Fruit fly (Drosophila melanogaster) whole organism, adult: ENCODE results near the gene CG5866.

ENCODE experiments used
- CG11617 ChIP-seq: fragments of 200-800 bp; sonication (Bioruptor generic); optimal IDR thresholded peaks from 2 replicates; lab custom pipeline; 2017; ENCODE audit warnings: mild to moderate bottlenecking, missing biosample characterization, missing genetic modification reagents, missing genetic modification characterization
- CG12768 ChIP-seq: fragments of 200-800 bp; sonication (Bioruptor generic); optimal IDR thresholded peaks from 2 replicates; lab custom pipeline; 2017; ENCODE audit warnings: missing biosample characterization, missing genetic modification characterization, mild to moderate bottlenecking, moderate library complexity, missing genetic modification reagents
- CG14711 ChIP-seq: fragments of 200-800 bp; sonication (Bioruptor generic); optimal IDR thresholded peaks from 2 replicates; lab custom pipeline; 2018; ENCODE audit warnings: missing biosample characterization, mild to moderate bottlenecking, missing genetic modification characterization, moderate library complexity
- CG1620 ChIP-seq: fragments of 200-800 bp; sonication (Bioruptor generic); optimal IDR thresholded peaks from 2 replicates; lab custom pipeline; 2016; ENCODE audit warnings: missing biosample characterization, missing genetic modification characterization
- CG33017 ChIP-seq: fragments of 200-800 bp; sonication (Bioruptor generic); optimal IDR thresholded peaks from 2 replicates; lab custom pipeline; 2018; ENCODE audit warnings: missing biosample characterization, mild to moderate bottlenecking, missing genetic modification characterization, moderate library complexity
- CG5204 ChIP-seq: fragments of 200-800 bp; sonication (Bioruptor generic); optimal IDR thresholded peaks from 2 replicates; lab custom pipeline; 2016; ENCODE audit warnings: missing biosample characterization, missing genetic modification characterization
- CG7101 ChIP-seq: fragments of 200-800 bp; sonication (Bioruptor generic); optimal IDR thresholded peaks from 2 replicates; lab custom pipeline; 2018; ENCODE audit warnings: missing biosample characterization, mild to moderate bottlenecking, missing genetic modification characterization, moderate library complexity
- Clk ChIP-seq: fragments of 200-800 bp; sonication (Bioruptor generic); optimal IDR thresholded peaks from 2 replicates; lab custom pipeline; 2017; ENCODE audit warnings: missing biosample characterization, missing genetic modification characterization
- Mnt ChIP-seq: fragments of 200-800 bp; sonication (Bioruptor generic); optimal IDR thresholded peaks from 2 replicates; lab custom pipeline; 2016; ENCODE audit warnings: missing biosample characterization, mild to moderate bottlenecking, missing genetic modification characterization
- cic ChIP-seq: fragments of 200-800 bp; sonication (Bioruptor generic); optimal IDR thresholded peaks from 2 replicates; lab custom pipeline; 2017; ENCODE audit warnings: missing biosample characterization, mild to moderate bottlenecking, missing genetic modification characterization, moderate library complexity
- cnc ChIP-seq, 2 experiments: fragments of >200 bp; optimal IDR thresholded peaks; 2 replicates each; lab custom pipeline; 2017
- kay ChIP-seq: fragments of 200-800 bp; sonication (Bioruptor generic); peaks from one replicate; lab custom pipeline; 2016; ENCODE audit warnings: missing biosample characterization, missing genetic modification characterization, borderline replicate concordance
- pad ChIP-seq: fragments of 200-800 bp; sonication (Bioruptor generic); optimal IDR thresholded peaks from 3 replicates; lab custom pipeline; 2017; ENCODE audit warnings: missing biosample characterization, missing genetic modification characterization, mild to moderate bottlenecking, moderate library complexity, missing genetic modification reagents
- tj ChIP-seq: fragments of 200-800 bp; sonication (Bioruptor generic); optimal IDR thresholded peaks from 3 replicates; lab custom pipeline; 2017; ENCODE audit warnings: missing biosample characterization, mild to moderate bottlenecking, missing genetic modification characterization, moderate library complexity

DNA sequence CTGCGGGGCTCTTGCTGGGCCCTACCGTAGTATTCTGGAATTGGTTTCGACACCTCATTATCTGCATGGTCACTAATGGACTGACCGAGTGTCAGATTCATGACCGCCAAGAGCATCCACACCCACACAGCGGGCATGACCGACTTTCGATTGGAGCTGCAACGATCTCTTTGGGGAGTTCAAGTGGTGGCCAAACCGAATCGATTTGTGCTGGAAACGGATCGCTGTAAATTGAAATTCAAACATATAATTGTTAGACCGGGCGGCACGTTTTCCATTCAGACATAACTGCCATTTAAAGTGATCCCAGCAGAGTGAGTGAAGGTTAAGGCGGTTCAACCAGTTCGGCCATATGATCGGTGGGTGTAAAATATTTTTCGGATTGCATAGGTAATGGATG is 9.1 kb upstream of the CG5866 start, which contains the start of the genes CG42824 and CG42798:
- TF ChIP-seq Mnt (GFP tag; lab: Kevin White, UChicago) (no peak), CG33017 (tag; lab: Kevin White, UChicago) (no peak), pad (GFP tag; lab: Kevin White, UChicago) (no peak), CG7101 (no peak), CG14711 (no peak), tj (GFP tag; lab: Kevin White, UChicago) (no peak), CG1620 (GFP tag; lab: Kevin White, UChicago) (no peak), CG12768 (no peak), kay (no peak), Clk (GFP tag; lab: Kevin White, UChicago) (no peak), cnc (optimal IDR thresholded peaks at IDR 0.05; lab: Kevin White, UChicago) (no peak), CG11617 (no peak), cic (GFP tag; lab: Kevin White, UChicago) (no peak), CG5204 (no peak)
